Worm (Caenorhabditis elegans): ENCODE measurements around the gene B0001.5.
A peak's percentile ranks its signal among the peaks of the same experiment; 100 is the strongest.
"Not testable (repeated sequence)": the region's sequence is repeated elsewhere in the genome, so short reads cannot be mapped to it uniquely, and the experiment has no call there.

B0001.5 gene

DNA sequence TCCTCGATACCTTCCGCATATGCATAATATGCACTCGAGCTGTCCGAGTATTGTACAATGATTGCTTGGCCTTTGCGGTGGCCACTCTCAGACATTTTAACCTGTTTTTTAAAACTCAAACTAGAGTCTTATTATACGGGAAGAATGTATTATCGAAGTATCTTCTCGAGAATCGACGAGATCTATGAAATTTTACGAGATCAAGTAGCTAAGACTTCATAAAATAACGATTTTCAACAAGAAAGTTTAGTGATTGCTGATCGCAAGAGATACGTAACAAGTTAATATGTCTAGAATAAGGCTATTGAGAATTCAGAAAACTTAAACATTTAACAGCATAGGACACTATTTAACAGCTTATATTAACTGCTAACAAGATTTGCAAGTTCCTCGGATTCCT is at the start of gene B0001.5:
B0001.5 (minus strand) TSS at position 101 of the 400 bp plus-strand sequence.
- TF ChIP-seq madf-3 (GFP tag; IDR thresholded peaks at IDR 0.05): no peak
- no peak for TF ChIP-seq B0336.3 (GFP tag; IDR thresholded peaks at IDR 0.05)
- no peak for TF ChIP-seq cebp-1 (GFP tag; IDR thresholded peaks at IDR 0.05)
- TF ChIP-seq cebp-1 (tag; optimal IDR thresholded peaks at IDR 0.05): no peak
- TF ChIP-seq let-607 (tag; optimal IDR thresholded peaks at IDR 0.05): no peak
- no peak for TF ChIP-seq mes-4 (tag; optimal IDR thresholded peaks at IDR 0.05)
- no peak for TF ChIP-seq dpff-1 (tag; optimal IDR thresholded peaks at IDR 0.05)
- no peak for TF ChIP-seq tbp1 (GFP tag; optimal IDR thresholded peaks at IDR 0.05)
- no peak for TF ChIP-seq K12H6.12 (tag; optimal IDR thresholded peaks at IDR 0.05)
- TF ChIP-seq ama-1 (optimal IDR thresholded peaks at IDR 0.05): no peak
- no peak for TF ChIP-seq ama-1 (GFP tag; optimal IDR thresholded peaks at IDR 0.05)
- TF ChIP-seq nhr-27 (tag; optimal IDR thresholded peaks at IDR 0.05): no peak

DNA sequence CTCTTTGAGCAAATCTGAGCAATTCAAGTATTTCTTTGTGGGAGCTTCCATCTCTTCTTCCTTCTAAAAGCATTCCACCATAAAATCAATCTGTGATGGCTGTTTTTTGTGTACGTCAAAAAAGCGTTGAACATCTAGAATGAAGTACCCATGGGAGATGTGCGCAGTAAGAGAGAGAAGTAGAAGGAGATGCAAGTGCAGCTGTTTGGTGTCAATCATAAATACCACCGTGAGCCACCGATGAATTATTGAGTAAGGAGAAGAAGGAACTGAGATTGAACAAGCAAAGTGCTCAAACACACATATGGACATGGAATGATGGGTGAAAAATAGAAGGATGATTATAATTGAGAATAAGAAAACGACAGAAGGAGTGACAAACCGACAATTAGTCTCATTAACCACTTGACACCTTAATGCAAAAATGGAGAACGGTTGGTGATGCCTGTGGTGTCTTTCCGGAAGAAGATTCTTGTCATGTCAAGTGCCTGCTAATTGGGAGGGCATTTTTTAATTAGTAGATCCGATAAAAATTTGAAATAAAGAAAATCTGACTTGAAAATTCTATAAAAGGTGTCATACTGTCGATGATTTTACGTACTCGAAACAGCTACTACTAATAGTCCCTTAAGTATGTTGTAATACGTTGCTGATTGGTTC is 49.1 kb upstream of the B0001.5 start:
- TF ChIP-seq ztf-18 (tag; optimal IDR thresholded peaks at IDR 0.05): no peak
- TF ChIP-seq egl-18 (GFP tag; IDR thresholded peaks at IDR 0.05): no peak
- TF ChIP-seq die-1 (tag; optimal IDR thresholded peaks at IDR 0.05): no peak
- TF ChIP-seq dpl-1 (GFP tag; optimal IDR thresholded peaks at IDR 0.05): no peak
- TF ChIP-seq atf-7 (tag; optimal IDR thresholded peaks at IDR 0.05): no peak
- no peak for TF ChIP-seq dox-1 (GFP tag; IDR thresholded peaks at IDR 0.05)
- no peak for TF ChIP-seq hsf-1 (GFP tag; IDR thresholded peaks at IDR 0.05)
- no peak for TF ChIP-seq bed-2 (GFP tag; IDR thresholded peaks at IDR 0.05)
- TF ChIP-seq ztf-3 (GFP tag; optimal IDR thresholded peaks at IDR 0.05): no peak
- TF ChIP-seq hlh-12 (tag; optimal IDR thresholded peaks at IDR 0.05): no peak

- not testable (repeated sequence) for TF ChIP-seq lin-54 (GFP tag; optimal IDR thresholded peaks at IDR 0.05); cebp-1 (GFP tag; IDR thresholded peaks at IDR 0.05); cebp-1 (tag; optimal IDR thresholded peaks at IDR 0.05); nfya-1 (tag; optimal IDR thresholded peaks at IDR 0.05; ENCODE audit: borderline replicate concordance, insufficient read depth)
These were observed 35.1 kb upstream of the B0001.5 start, which contains the start of gene nlr-1 for ce11 chrIV:12178235-12178634. Gene nlr-1, minus strand, starts transcription at chrIV:12178335.

- 0 out of 2 replicates have a peak, but pooled peaks have one; percentile 24 for TF ChIP-seq madf-3 (GFP tag; IDR thresholded peaks at IDR 0.05)
These were observed 27.3 kb upstream of the B0001.5 start for ce11 chrIV:12170396-12170795.

DNA sequence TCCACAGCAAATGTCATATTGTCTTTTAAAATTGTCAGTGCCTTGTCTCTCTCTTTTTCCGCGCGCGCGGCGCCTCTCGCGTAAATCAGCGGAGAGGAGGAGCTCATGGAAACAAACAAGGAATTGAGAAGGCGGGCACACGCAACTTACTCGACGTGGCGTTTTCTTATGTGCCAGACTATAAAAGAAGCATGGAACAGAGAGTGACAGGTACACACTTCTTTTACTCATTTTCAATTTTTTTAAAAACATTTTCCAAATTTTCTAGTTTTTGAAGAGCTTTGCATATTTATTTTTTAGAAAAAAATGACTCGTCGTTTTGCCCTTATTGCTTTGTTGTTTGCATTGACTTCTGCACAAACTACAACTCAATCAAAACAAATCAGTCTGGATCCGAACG is 24.8 kb upstream of the B0001.5 start, which contains the start of gene F20B10.3:
F20B10.3 (plus strand) TSS at position 301 of the 400 bp plus-strand sequence.
- TF ChIP-seq ceh-91 (GFP tag; IDR thresholded peaks at IDR 0.05) (no peak), attf-5 (GFP tag; optimal IDR thresholded peaks at IDR 0.05) (no peak), snpc-4 (GFP tag; optimal IDR thresholded peaks at IDR 0.05) (no peak), snpc-4 (tag; optimal IDR thresholded peaks at IDR 0.05) (no peak), zim-3 (tag; optimal IDR thresholded peaks at IDR 0.05) (no peak), rec-8 (tag; optimal IDR thresholded peaks at IDR 0.05) (no peak), nhr-120 (GFP tag; IDR thresholded peaks at IDR 0.05) (no peak), pha-4 (tag; optimal IDR thresholded peaks at IDR 0.05) (no peak), F10E7.11 (tag; optimal IDR thresholded peaks at IDR 0.05) (no peak), lir-1 (GFP tag; conservative IDR thresholded peaks at IDR 0.05) (no peak), nhr-80 (tag; optimal IDR thresholded peaks at IDR 0.05) (no peak), mel-28 (tag; optimal IDR thresholded peaks at IDR 0.05; ENCODE audit: borderline replicate concordance) (no peak), attf-6 (GFP tag; IDR thresholded peaks at IDR 0.05) (no peak), F49E8.2 (tag; optimal IDR thresholded peaks at IDR 0.05; ENCODE audit: insufficient read depth) (no peak), ceh-58 (GFP tag; IDR thresholded peaks at IDR 0.05) (no peak), ekl-4 (GFP tag; IDR thresholded peaks at IDR 0.05) (no peak)

Measured in whole organism, young adult.